Fruit fly (Drosophila melanogaster) whole organism, embryonic: ENCODE results near the gene Pvf3.
A peak's percentile ranks its signal among the peaks of the same experiment; 100 is the strongest.

ENCODE experiments used
- Awh ChIP-seq: fragments of 200-800 bp; sonication (Bioruptor generic); IDR thresholded peaks from 2 replicates; pipeline ENCODE4, ENCODE4 v1.3.6; 2022; ENCODE audit warnings: missing biosample characterization, missing genetic modification characterization
- Blimp-1 ChIP-seq: fragments of 200-800 bp; sonication (Bioruptor generic); optimal IDR thresholded peaks from 3 replicates; lab custom pipeline; 2018; ENCODE audit warnings: missing biosample characterization, missing genetic modification characterization, mild to moderate bottlenecking, moderate library complexity, missing genetic modification reagents
- CG1024 ChIP-seq: fragments of 200-800 bp; sonication (Bioruptor generic); IDR thresholded peaks from 2 replicates; pipeline ENCODE4 v1.3.6; 2022; ENCODE audit warnings: missing biosample characterization, missing genetic modification characterization
- CG11504 ChIP-seq: fragments of 200-800 bp; sonication (Bioruptor generic); optimal IDR thresholded peaks from 3 replicates; lab custom pipeline; 2019; ENCODE audit warnings: missing biosample characterization, mild to moderate bottlenecking, missing genetic modification characterization, moderate library complexity
- CG11695 ChIP-seq: fragments of 200-800 bp; sonication (Bioruptor generic); IDR thresholded peaks from 3 replicates; pipeline ENCODE4 v1.3.6; 2022; ENCODE audit warnings: missing biosample characterization, missing genetic modification characterization
- CG15269 ChIP-seq: fragments of 200-800 bp; sonication (Bioruptor generic); optimal IDR thresholded peaks from 2 replicates; lab custom pipeline; 2018; ENCODE audit warnings: missing biosample characterization, mild to moderate bottlenecking, missing genetic modification characterization, moderate library complexity
- CG15696 ChIP-seq: fragments of 200-800 bp; sonication (Bioruptor generic); optimal IDR thresholded peaks from 2 replicates; lab custom pipeline; 2019; ENCODE audit warnings: missing biosample characterization, mild to moderate bottlenecking, missing genetic modification characterization, moderate library complexity
- CG1602 ChIP-seq: fragments of 200-800 bp; sonication (Bioruptor generic); optimal IDR thresholded peaks from 3 replicates; lab custom pipeline; 2016; ENCODE audit warnings: missing biosample characterization, missing genetic modification characterization
- CG1603 ChIP-seq: fragments of 200-800 bp; sonication (Bioruptor generic); optimal IDR thresholded peaks from 2 replicates; lab custom pipeline; 2019; ENCODE audit warnings: missing biosample characterization, mild to moderate bottlenecking, missing genetic modification characterization, moderate library complexity
- CG17359 ChIP-seq: fragments of 200-800 bp; sonication (Bioruptor generic); optimal IDR thresholded peaks from 3 replicates; lab custom pipeline; 2018; ENCODE audit warnings: missing biosample characterization, mild to moderate bottlenecking, missing genetic modification characterization, moderate library complexity
- CG17361 ChIP-seq: fragments of 200-800 bp; sonication (Bioruptor generic); IDR thresholded peaks from 3 replicates; pipeline ENCODE4 v1.3.6; 2022; ENCODE audit warnings: missing biosample characterization, missing genetic modification characterization
- CG18262 ChIP-seq: fragments of 200-800 bp; optimal IDR thresholded peaks from 3 replicates; lab custom pipeline; 2019; ENCODE audit warnings: missing biosample characterization, mild to moderate bottlenecking, missing genetic modification characterization, moderate library complexity
- CG30403 ChIP-seq: fragments of 200-800 bp; sonication (Bioruptor generic); optimal IDR thresholded peaks from 3 replicates; lab custom pipeline; 2016; ENCODE audit warnings: missing biosample characterization, missing genetic modification characterization
- CG31441 ChIP-seq: fragments of 200-800 bp; sonication (Bioruptor generic); IDR thresholded peaks from 2 replicates; pipeline ENCODE4 v1.3.6; 2022; ENCODE audit warnings: missing biosample characterization, missing genetic modification characterization
- CG33557 ChIP-seq: fragments of 200-800 bp; sonication (Bioruptor generic); optimal IDR thresholded peaks from 2 replicates; lab custom pipeline; 2019; ENCODE audit warnings: missing biosample characterization, mild to moderate bottlenecking, missing genetic modification characterization, moderate library complexity
- CG5245 ChIP-seq: fragments of 200-800 bp; sonication (Bioruptor generic); optimal IDR thresholded peaks from 3 replicates; lab custom pipeline; 2016; ENCODE audit warnings: missing biosample characterization, missing genetic modification characterization
- CG7839 ChIP-seq: fragments of 200-800 bp; sonication (Bioruptor generic); optimal IDR thresholded peaks from 3 replicates; lab custom pipeline; 2018; ENCODE audit warnings: missing biosample characterization, mild to moderate bottlenecking, missing genetic modification characterization, moderate library complexity
- CoRest ChIP-seq: fragments of 200-800 bp; sonication (Bioruptor generic); optimal IDR thresholded peaks from 3 replicates; lab custom pipeline; 2018; ENCODE audit warnings: missing biosample characterization, mild to moderate bottlenecking, missing genetic modification characterization, moderate library complexity
- E2f1 ChIP-seq: fragments of 200-800 bp; sonication (Bioruptor generic); IDR thresholded peaks from 2 replicates; pipeline ENCODE4 v1.3.6; 2022; ENCODE audit warnings: missing biosample characterization, missing genetic modification characterization
- H2.0 ChIP-seq: fragments of 200-800 bp; sonication (Bioruptor generic); IDR thresholded peaks from 2 replicates; pipeline ENCODE4 v1.3.6; 2022; ENCODE audit warnings: missing biosample characterization, missing genetic modification characterization
- Hr51 ChIP-seq, 2 experiments: fragments of 200-800 bp; sonication (Bioruptor generic); optimal IDR thresholded peaks; 2 replicates in 1 of 2; 3 replicates in 1 of 2; lab custom pipeline; 2016 to 2018; ENCODE audit warnings: missing biosample characterization in 2 of 2, missing genetic modification characterization in 2 of 2, mild to moderate bottlenecking in 1 of 2, moderate library complexity in 1 of 2
- Hr78 ChIP-seq, 2 experiments: fragments of 200-800 bp in 1 of 2; fragments of >200 bp in 1 of 2; sonication (Bioruptor generic) in 1 of 2; optimal IDR thresholded peaks; 2 replicates each; lab custom pipeline; 2017 to 2019; ENCODE audit warnings: missing biosample characterization in 2 of 2, missing genetic modification characterization in 2 of 2, mild to moderate bottlenecking in 1 of 2, moderate library complexity in 1 of 2
- MESR4 ChIP-seq: fragments of 200-800 bp; sonication (Bioruptor generic); optimal IDR thresholded peaks from 2 replicates; lab custom pipeline; 2018; ENCODE audit warnings: missing biosample characterization, mild to moderate bottlenecking, missing genetic modification characterization, moderate library complexity
- Med ChIP-seq: fragments of 200-800 bp; sonication (Bioruptor generic); peaks from one replicate; lab custom pipeline; 2016; ENCODE audit warnings: missing biosample characterization, missing genetic modification characterization, mild to moderate bottlenecking, inconsistent platforms, moderate library complexity
- Oli ChIP-seq: fragments of 200-800 bp; sonication (Bioruptor generic); optimal IDR thresholded peaks from 2 replicates; lab custom pipeline; 2018; ENCODE audit warnings: missing biosample characterization, mild to moderate bottlenecking, missing genetic modification characterization, moderate library complexity
- PHDP ChIP-seq: fragments of 200-800 bp; sonication (Bioruptor generic); optimal IDR thresholded peaks from 3 replicates; lab custom pipeline; 2018; ENCODE audit warnings: missing biosample characterization, mild to moderate bottlenecking, missing genetic modification characterization, moderate library complexity
- Ptx1 ChIP-seq: fragments of 200-800 bp; sonication (Bioruptor generic); IDR thresholded peaks from 2 replicates; pipeline ENCODE4 v1.3.6; 2022; ENCODE audit warnings: missing biosample characterization, missing genetic modification characterization
- Ravus ChIP-seq: fragments of 200-800 bp; sonication (Bioruptor generic); IDR thresholded peaks from 2 replicates; pipeline ENCODE4 v1.3.6; 2022; ENCODE audit warnings: missing biosample characterization, missing genetic modification characterization
- Usf ChIP-seq: fragments of 200-800 bp; sonication (Bioruptor generic); optimal IDR thresholded peaks from 2 replicates; lab custom pipeline; 2017; ENCODE audit warnings: missing genotype, missing biosample characterization, missing genetic modification characterization
- Xbp1 ChIP-seq: fragments of 200-800 bp; sonication (Bioruptor generic); optimal IDR thresholded peaks from 3 replicates; lab custom pipeline; 2016; ENCODE audit warnings: missing biosample characterization, mild to moderate bottlenecking, missing genetic modification characterization
- ara ChIP-seq: fragments of 200-800 bp; sonication (Bioruptor generic); IDR thresholded peaks from 2 replicates; pipeline ENCODE4 v1.3.6; 2022; ENCODE audit warnings: missing biosample characterization, missing genetic modification characterization
- da ChIP-seq: fragments of 200-800 bp; sonication (Bioruptor generic); optimal IDR thresholded peaks from 2 replicates; lab custom pipeline; 2016; ENCODE audit warnings: missing biosample characterization, missing genetic modification characterization
- dmrt11E ChIP-seq: fragments of 200-800 bp; sonication (Bioruptor generic); optimal IDR thresholded peaks from 3 replicates; lab custom pipeline; 2018; ENCODE audit warnings: missing biosample characterization, mild to moderate bottlenecking, missing genetic modification characterization, moderate library complexity
- dmrt99B ChIP-seq: fragments of 200-800 bp; sonication (Bioruptor generic); optimal IDR thresholded peaks from 2 replicates; lab custom pipeline; 2018; ENCODE audit warnings: missing biosample characterization, mild to moderate bottlenecking, missing genetic modification characterization, moderate library complexity
- ems ChIP-seq: fragments of 200-800 bp; sonication (Bioruptor generic); optimal IDR thresholded peaks from 3 replicates; lab custom pipeline; 2016; ENCODE audit warnings: missing biosample characterization, missing genetic modification characterization
- eve ChIP-seq, 2 experiments: fragments of >200 bp; optimal IDR thresholded peaks; 2 replicates each; lab custom pipeline; 2017; ENCODE audit warnings: missing biosample characterization in 2 of 2, missing genetic modification characterization in 2 of 2
- fu2 ChIP-seq: fragments of 200-800 bp; sonication (Bioruptor generic); optimal IDR thresholded peaks from 2 replicates; lab custom pipeline; 2016; ENCODE audit warnings: missing biosample characterization, missing genetic modification characterization
- gem ChIP-seq: fragments of 200-800 bp; sonication (Bioruptor generic); optimal IDR thresholded peaks from 2 replicates; lab custom pipeline; 2019; ENCODE audit warnings: missing biosample characterization, mild to moderate bottlenecking, missing genetic modification characterization, moderate library complexity
- hkb ChIP-seq, 2 experiments: fragments of 200-800 bp in 1 of 2; fragments of >200 bp in 1 of 2; sonication (Bioruptor generic) in 1 of 2; IDR thresholded peaks in 1 of 2; optimal IDR thresholded peaks in 1 of 2; 2 replicates each; pipeline versions ENCODE4 v1.3.6 to Lab custom; 2017 to 2022; ENCODE audit warnings: missing biosample characterization in 1 of 2, missing genetic modification characterization in 1 of 2
- nerfin-1 ChIP-seq: fragments of 200-800 bp; sonication (Bioruptor generic); optimal IDR thresholded peaks from 3 replicates; lab custom pipeline; 2019; ENCODE audit warnings: missing biosample characterization, mild to moderate bottlenecking, missing genetic modification characterization, moderate library complexity
- sens ChIP-seq: fragments of 200-800 bp; sonication (Bioruptor generic); peaks from one replicate; lab custom pipeline; 2016; ENCODE audit warnings: missing biosample characterization, missing genetic modification characterization
- slbo ChIP-seq: fragments of 200-800 bp; sonication (Bioruptor generic); IDR thresholded peaks from 2 replicates; pipeline ENCODE4 v1.3.6; 2022; ENCODE audit warnings: missing biosample characterization, missing genetic modification characterization
- so ChIP-seq: fragments of 200-800 bp; sonication (Bioruptor generic); IDR thresholded peaks from 3 replicates; pipeline ENCODE4 v1.3.6; 2022; ENCODE audit warnings: missing biosample characterization, missing genetic modification characterization
- sob ChIP-seq: fragments of 200-800 bp; sonication (Bioruptor generic); IDR thresholded peaks from 2 replicates; pipeline ENCODE4 v1.3.6; 2022; ENCODE audit warnings: missing biosample characterization, missing genetic modification characterization
- unpg ChIP-seq: fragments of 200-800 bp; sonication (Bioruptor generic); optimal IDR thresholded peaks from 3 replicates; lab custom pipeline; 2018; ENCODE audit warnings: missing biosample characterization, mild to moderate bottlenecking, missing genetic modification characterization, moderate library complexity
- vvl ChIP-seq: fragments of 200-800 bp; sonication (Bioruptor generic); IDR thresholded peaks from 2 replicates; pipeline ENCODE4 v1.3.6; 2022; ENCODE audit warnings: missing biosample characterization, missing genetic modification characterization
- wek ChIP-seq: fragments of 200-800 bp; sonication (Bioruptor generic); optimal IDR thresholded peaks from 3 replicates; lab custom pipeline; 2018; ENCODE audit warnings: missing biosample characterization, mild to moderate bottlenecking, missing genetic modification characterization, moderate library complexity

Gene Pvf3

dm6 chr2L:7073011-7073410 is 84.5 kb downstream of the Pvf3 start (continued):
- TF ChIP-seq CG1603 (tag; lab: Kevin White, UChicago), result peak; percentile 39
- 0 out of 2 replicates have a peak, but pooled peaks have one; percentile 10 for TF ChIP-seq Ptx1 (GFP tag; lab: Robert Waterston, UW)
- TF ChIP-seq CG30403 (GFP tag; lab: Kevin White, UChicago), result peak; percentile 27
- TF ChIP-seq Xbp1 (GFP tag; lab: Kevin White, UChicago), result peak; percentile 8
- no peak for TF ChIP-seq ems
- no peak; the same call in 1 of the 2 replicates for TF ChIP-seq sob (GFP tag; lab: Robert Waterston, UW)
- peak; percentile 45 for TF ChIP-seq dmrt11E
- peak; percentile 33 for TF ChIP-seq dmrt99B
- no peak for TF ChIP-seq CG11695 (GFP tag; lab: Robert Waterston, UW)
- TF ChIP-seq CoRest (tag; lab: Kevin White, UChicago), result peak; percentile 5
- no peak for TF ChIP-seq ara (GFP tag; lab: Robert Waterston, UW)
- TF ChIP-seq CG1602 (GFP tag; lab: Kevin White, UChicago), result peak; percentile 7
- peak; percentile 40; the same call in 1 of the 2 replicates for TF ChIP-seq Awh (GFP tag; lab: Robert Waterston, UW)
- peak; percentile 37 for TF ChIP-seq Blimp-1 (GFP tag; lab: Kevin White, UChicago)
- 0 out of 3 replicates have a peak, but pooled peaks have one; percentile 16 for TF ChIP-seq CG17361 (GFP tag; lab: Robert Waterston, UW)
- peak; percentile 35 for TF ChIP-seq Med (GFP tag; lab: Kevin White, UChicago)
- no peak for TF ChIP-seq CG33557 (GFP tag; lab: Kevin White, UChicago)
- TF ChIP-seq CG1024, result 0 out of 2 replicates have a peak, but pooled peaks have one; percentile 25
- no peak for TF ChIP-seq wek (GFP tag; lab: Kevin White, UChicago)
- TF ChIP-seq CG31441 (GFP tag; lab: Robert Waterston, UW), result 0 out of 2 replicates have a peak, but pooled peaks have one; percentile 23
- peak; percentile 29 for TF ChIP-seq CG15269 (tag; lab: Kevin White, UChicago)
- TF ChIP-seq sens (GFP tag; lab: Kevin White, UChicago), result peak; percentile 76
- peak; percentile 27 for TF ChIP-seq CG18262
- no peak for TF ChIP-seq nerfin-1 (tag; lab: Kevin White, UChicago)
- TF ChIP-seq hkb (optimal IDR thresholded peaks at IDR 0.05; lab: Kevin White, UChicago), result no peak
- 0 out of 2 replicates have a peak, but pooled peaks have one; percentile 31 for TF ChIP-seq hkb (GFP tag; IDR thresholded peaks at IDR 0.05; lab: Robert Waterston, UW)
- no peak for TF ChIP-seq so (GFP tag; lab: Robert Waterston, UW)
- TF ChIP-seq CG5245, result peak; percentile 30
- TF ChIP-seq Hr51 (GFP tag; optimal IDR thresholded peaks at IDR 0.05; lab: Kevin White, UChicago), result peak in 1 of 2 experiments; percentile 40
- 0 out of 2 replicates have a peak, but pooled peaks have one; percentile 23 for TF ChIP-seq E2f1
- no peak for TF ChIP-seq da
- no peak for TF ChIP-seq Usf (GFP tag; lab: Kevin White, UChicago)
- TF ChIP-seq eve (GFP tag; optimal IDR thresholded peaks at IDR 0.05; lab: Kevin White, UChicago), result no peak
- peak; percentile 61 for TF ChIP-seq gem (tag; lab: Kevin White, UChicago)
- TF ChIP-seq PHDP (tag; lab: Kevin White, UChicago), result peak; percentile 37
- peak; percentile 32; the same call in 1 of the 2 replicates for TF ChIP-seq slbo
- no peak for TF ChIP-seq Hr78 (GFP tag; optimal IDR thresholded peaks at IDR 0.05; lab: Kevin White, UChicago)
- TF ChIP-seq Oli, result peak; percentile 21
- 0 out of 2 replicates have a peak, but pooled peaks have one; percentile 16 for TF ChIP-seq H2.0 (GFP tag; lab: Robert Waterston, UW)
- TF ChIP-seq vvl (GFP tag; lab: Robert Waterston, UW), result 0 out of 2 replicates have a peak, but pooled peaks have one; percentile 13
- peak; percentile 23 for TF ChIP-seq CG17359 (tag; lab: Kevin White, UChicago)
- TF ChIP-seq fu2, result no peak
- no peak for TF ChIP-seq Ravus
- no peak for TF ChIP-seq MESR4 (GFP tag; lab: Kevin White, UChicago)
- TF ChIP-seq unpg (GFP tag; lab: Kevin White, UChicago), result peak; percentile 49
- TF ChIP-seq CG15696 (tag; lab: Kevin White, UChicago), result peak; percentile 18
- peak; percentile 41 for TF ChIP-seq CG7839
- TF ChIP-seq CG11504 (tag; lab: Kevin White, UChicago), result peak; percentile 61
